Fruit fly (Drosophila melanogaster) whole organism, embryonic: ENCODE measurements around the gene Gmap.

Experiments used
- Ada2b ChIP-seq: fragments of 200-800 bp; sonication (Bioruptor generic); IDR thresholded peaks from 2 replicates; pipeline ENCODE4 v1.3.6; 2022; ENCODE audit warnings: missing biosample characterization, missing genetic modification characterization
- Asciz ChIP-seq: fragments of 200-800 bp; sonication (Bioruptor generic); optimal IDR thresholded peaks from 2 replicates; lab custom pipeline; 2017; ENCODE audit warnings: missing biosample characterization, mild to moderate bottlenecking, missing genetic modification characterization, missing genetic modification reagents
- Atf6 ChIP-seq: fragments of 200-800 bp; sonication (Bioruptor generic); IDR thresholded peaks from 2 replicates; pipeline ENCODE4 v1.3.6; 2022; ENCODE audit warnings: missing biosample characterization, missing genetic modification characterization
- CG10147 ChIP-seq: fragments of 200-800 bp; sonication (Bioruptor generic); optimal IDR thresholded peaks from 2 replicates; lab custom pipeline; 2019; ENCODE audit warnings: missing biosample characterization, mild to moderate bottlenecking, missing genetic modification characterization, moderate library complexity
- CG12236 ChIP-seq: fragments of 200-800 bp; sonication (Bioruptor generic); optimal IDR thresholded peaks from 2 replicates; lab custom pipeline; 2016; ENCODE audit warnings: missing biosample characterization, missing genetic modification characterization
- CG12744 ChIP-seq: fragments of 200-800 bp; sonication (Bioruptor generic); optimal IDR thresholded peaks from 2 replicates; lab custom pipeline; 2016; ENCODE audit warnings: missing biosample characterization, missing genetic modification characterization
- CG13287 ChIP-seq: fragments of 200-800 bp; sonication (Bioruptor generic); IDR thresholded peaks from 2 replicates; pipeline ENCODE4 v1.3.6; 2022; ENCODE audit warnings: missing biosample characterization, missing genetic modification characterization; ENCODE audit not compliant: partially characterized antibody
- CG13424 ChIP-seq: fragments of 200-800 bp; sonication (Bioruptor generic); optimal IDR thresholded peaks from 2 replicates; lab custom pipeline; 2019; ENCODE audit warnings: missing biosample characterization, mild to moderate bottlenecking, missing genetic modification characterization, moderate library complexity
- CG14710 ChIP-seq: fragments of 200-800 bp; sonication (Bioruptor generic); optimal IDR thresholded peaks from 3 replicates; lab custom pipeline; 2019; ENCODE audit warnings: missing biosample characterization, mild to moderate bottlenecking, missing genetic modification characterization, moderate library complexity
- CG15269 ChIP-seq: fragments of 200-800 bp; sonication (Bioruptor generic); optimal IDR thresholded peaks from 2 replicates; lab custom pipeline; 2018; ENCODE audit warnings: missing biosample characterization, mild to moderate bottlenecking, missing genetic modification characterization, moderate library complexity
- CG17612 ChIP-seq: fragments of 200-800 bp; sonication (Bioruptor generic); IDR thresholded peaks from 2 replicates; pipeline ENCODE4 v1.3.6; 2022; ENCODE audit warnings: missing biosample characterization, missing genetic modification characterization
- CG18262 ChIP-seq: fragments of 200-800 bp; optimal IDR thresholded peaks from 3 replicates; lab custom pipeline; 2019; ENCODE audit warnings: missing biosample characterization, mild to moderate bottlenecking, missing genetic modification characterization, moderate library complexity
- CG18764 ChIP-seq: fragments of 200-800 bp; sonication (Bioruptor generic); optimal IDR thresholded peaks from 3 replicates; lab custom pipeline; 2016; ENCODE audit warnings: missing biosample characterization, missing genetic modification characterization
- CG2202 ChIP-seq: fragments of 200-800 bp; sonication (Bioruptor generic); optimal IDR thresholded peaks from 2 replicates; lab custom pipeline; 2018; ENCODE audit warnings: missing biosample characterization, mild to moderate bottlenecking, missing genetic modification characterization
- CG32767 ChIP-seq: fragments of 200-800 bp; sonication (Bioruptor generic); IDR thresholded peaks from 2 replicates; pipeline ENCODE4 v1.3.6; 2022; ENCODE audit warnings: missing biosample characterization, missing genetic modification characterization
- CG3726 ChIP-seq: fragments of 200-800 bp; sonication (Bioruptor generic); IDR thresholded peaks from 3 replicates; pipeline ENCODE4, ENCODE4 v1.3.6; 2022; ENCODE audit warnings: missing biosample characterization, missing genetic modification characterization
- CG3838 ChIP-seq: fragments of 200-800 bp; sonication (Bioruptor generic); optimal IDR thresholded peaks from 3 replicates; lab custom pipeline; 2016; ENCODE audit warnings: missing biosample characterization, missing genetic modification characterization
- CG4424 ChIP-seq: fragments of 200-800 bp; sonication (Bioruptor generic); optimal IDR thresholded peaks from 3 replicates; lab custom pipeline; 2016; ENCODE audit warnings: missing biosample characterization, missing genetic modification characterization
- CG9876 ChIP-seq: fragments of 200-800 bp; sonication (Bioruptor generic); optimal IDR thresholded peaks from 2 replicates; lab custom pipeline; 2016; ENCODE audit warnings: missing biosample characterization, missing genetic modification characterization
- Dad ChIP-seq: fragments of 200-800 bp; sonication (Bioruptor generic); optimal IDR thresholded peaks from 3 replicates; lab custom pipeline; 2016; ENCODE audit warnings: missing biosample characterization, missing genetic modification characterization
- Dbx ChIP-seq: fragments of 200-800 bp; sonication (Bioruptor generic); IDR thresholded peaks from 3 replicates; pipeline ENCODE4 v1.3.6; 2022; ENCODE audit warnings: missing biosample characterization, missing genetic modification characterization
- Fer1 ChIP-seq: fragments of 200-800 bp; sonication (Bioruptor generic); optimal IDR thresholded peaks from 2 replicates; lab custom pipeline; 2017; ENCODE audit warnings: missing biosample characterization, mild to moderate bottlenecking, missing genetic modification characterization
- H2.0 ChIP-seq: fragments of 200-800 bp; sonication (Bioruptor generic); IDR thresholded peaks from 2 replicates; pipeline ENCODE4 v1.3.6; 2022; ENCODE audit warnings: missing biosample characterization, missing genetic modification characterization
- Hand ChIP-seq: fragments of 200-800 bp; sonication (Bioruptor generic); optimal IDR thresholded peaks from 2 replicates; lab custom pipeline; 2017; ENCODE audit warnings: mild to moderate bottlenecking, missing biosample characterization, missing genetic modification reagents, missing genetic modification characterization
- HmgD ChIP-seq: fragments of 200-800 bp; sonication (Bioruptor generic); optimal IDR thresholded peaks from 3 replicates; lab custom pipeline; 2016; ENCODE audit warnings: missing biosample characterization, missing genetic modification characterization
- Hmr ChIP-seq: fragments of 200-800 bp; sonication (Bioruptor generic); optimal IDR thresholded peaks from 3 replicates; lab custom pipeline; 2017; ENCODE audit warnings: mild to moderate bottlenecking, missing biosample characterization, missing genetic modification reagents, missing genetic modification characterization
- MTF-1 ChIP-seq: fragments of 200-800 bp; sonication (Bioruptor generic); optimal IDR thresholded peaks from 2 replicates; lab custom pipeline; 2018; ENCODE audit warnings: missing biosample characterization, mild to moderate bottlenecking, missing genetic modification characterization, borderline replicate concordance
- Opbp ChIP-seq: fragments of 200-800 bp; sonication (Bioruptor generic); IDR thresholded peaks from 3 replicates; pipeline ENCODE4 v1.3.6; 2022; ENCODE audit warnings: missing biosample characterization, missing genetic modification characterization; ENCODE audit not compliant: partially characterized antibody
- Rx ChIP-seq: fragments of 200-800 bp; sonication (Bioruptor generic); IDR thresholded peaks from 2 replicates; pipeline ENCODE4 v1.3.6; 2022; ENCODE audit warnings: missing biosample characterization, missing genetic modification characterization
- Spps ChIP-seq: fragments of 200-800 bp; sonication (Bioruptor generic); optimal IDR thresholded peaks from 2 replicates; lab custom pipeline; 2018; ENCODE audit warnings: missing biosample characterization, mild to moderate bottlenecking, missing genetic modification characterization
- Trl ChIP-seq, 3 experiments: fragments of >200 bp in 2 of 3; fragments of 200-800 bp in 1 of 3; sonication (Bioruptor generic) in 1 of 3; optimal IDR thresholded peaks; 2 replicates in 1 of 3; 3 replicates in 2 of 3; lab custom pipeline; 2016 to 2017; ENCODE audit warnings: missing biosample characterization in 1 of 3, missing genetic modification characterization in 1 of 3
- caup ChIP-seq: fragments of 200-800 bp; sonication (Bioruptor generic); optimal IDR thresholded peaks from 3 replicates; lab custom pipeline; 2017; ENCODE audit warnings: missing biosample characterization, mild to moderate bottlenecking, missing genetic modification characterization, moderate library complexity; ENCODE audit not compliant: severe bottlenecking
- fru ChIP-seq: fragments of >200 bp; optimal IDR thresholded peaks from 2 replicates; lab custom pipeline; 2017
- gfzf ChIP-seq: fragments of 200-800 bp; sonication (Bioruptor generic); optimal IDR thresholded peaks from 2 replicates; lab custom pipeline; 2016; ENCODE audit warnings: missing biosample characterization, mild to moderate bottlenecking, missing genetic modification characterization, moderate library complexity
- grn ChIP-seq: fragments of 200-800 bp; sonication (Bioruptor generic); optimal IDR thresholded peaks from 3 replicates; lab custom pipeline; 2017; ENCODE audit warnings: missing biosample characterization, missing genetic modification characterization
- gro ChIP-seq: fragments of 200-800 bp; sonication (Bioruptor generic); optimal IDR thresholded peaks from 2 replicates; lab custom pipeline; 2016; ENCODE audit warnings: missing biosample characterization, missing genetic modification characterization
- gsb ChIP-seq: fragments of 200-800 bp; sonication (Bioruptor generic); IDR thresholded peaks from 2 replicates; pipeline ENCODE4 v1.3.6; 2022; ENCODE audit warnings: missing biosample characterization, missing genetic modification characterization
- jumu ChIP-seq: fragments of 200-800 bp; sonication (Bioruptor generic); optimal IDR thresholded peaks from 3 replicates; lab custom pipeline; 2016; ENCODE audit warnings: missing biosample characterization, missing genetic modification characterization
- luna ChIP-seq: fragments of 200-800 bp; sonication (Bioruptor generic); optimal IDR thresholded peaks from 2 replicates; lab custom pipeline; 2016; ENCODE audit warnings: missing biosample characterization, missing genetic modification characterization
- p53 ChIP-seq: fragments of 200-800 bp; sonication (Bioruptor generic); optimal IDR thresholded peaks from 2 replicates; lab custom pipeline; 2016; ENCODE audit warnings: missing biosample characterization, missing genetic modification characterization
- pros ChIP-seq: fragments of 200-800 bp; sonication (Bioruptor generic); optimal IDR thresholded peaks from 3 replicates; lab custom pipeline; 2019; ENCODE audit warnings: missing biosample characterization, mild to moderate bottlenecking, missing genetic modification characterization, moderate library complexity
- seq ChIP-seq: fragments of 200-800 bp; sonication (Bioruptor generic); IDR thresholded peaks from 2 replicates; pipeline ENCODE4 v1.3.6; 2022; ENCODE audit warnings: missing biosample characterization, missing genetic modification characterization
- tap ChIP-seq: fragments of 200-800 bp; optimal IDR thresholded peaks from 3 replicates; lab custom pipeline; 2019; ENCODE audit warnings: missing biosample characterization, mild to moderate bottlenecking, missing genetic modification characterization, moderate library complexity
- tin ChIP-seq: fragments of 200-800 bp; sonication (Bioruptor generic); optimal IDR thresholded peaks from 3 replicates; lab custom pipeline; 2016; ENCODE audit warnings: missing biosample characterization, missing genetic modification characterization
- tio ChIP-seq: fragments of 200-800 bp; sonication (Bioruptor generic); optimal IDR thresholded peaks from 2 replicates; lab custom pipeline; 2017; ENCODE audit warnings: missing biosample characterization, missing genetic modification characterization, inconsistent platforms
- toy ChIP-seq: fragments of 200-800 bp; sonication (Bioruptor generic); IDR thresholded peaks from 2 replicates; pipeline ENCODE4 v1.3.6; 2022; ENCODE audit warnings: missing biosample characterization, missing genetic modification characterization
- twi ChIP-seq: fragments of 200-800 bp; optimal IDR thresholded peaks from 2 replicates; lab custom pipeline; 2019; ENCODE audit warnings: missing biosample characterization, mild to moderate bottlenecking, missing genetic modification characterization, moderate library complexity
- unpg ChIP-seq: fragments of 200-800 bp; sonication (Bioruptor generic); optimal IDR thresholded peaks from 3 replicates; lab custom pipeline; 2018; ENCODE audit warnings: missing biosample characterization, mild to moderate bottlenecking, missing genetic modification characterization, moderate library complexity
- wek ChIP-seq: fragments of 200-800 bp; sonication (Bioruptor generic); optimal IDR thresholded peaks from 3 replicates; lab custom pipeline; 2018; ENCODE audit warnings: missing biosample characterization, mild to moderate bottlenecking, missing genetic modification characterization, moderate library complexity
- zen ChIP-seq: fragments of 200-800 bp; sonication (Bioruptor generic); optimal IDR thresholded peaks from 3 replicates; lab custom pipeline; 2018; ENCODE audit warnings: missing biosample characterization, mild to moderate bottlenecking, missing genetic modification characterization, moderate library complexity

Gene Gmap

dm6 chrX:15554256-15554678, 67.5 kb downstream of the Gmap start, which contains the start of gene Ac13E (continued):
- TF ChIP-seq gsb, result peak; percentile 82
- TF ChIP-seq Rx, result peak; percentile 64; the same call in 1 of the 2 replicates
- TF ChIP-seq CG15269 (tag; lab: Kevin White, UChicago), result peak; percentile 93
- peak; percentile 88 for TF ChIP-seq CG32767 (GFP tag; lab: Robert Waterston, UW)
- TF ChIP-seq tin (GFP tag; lab: Kevin White, UChicago), result peak; percentile 91
- peak; percentile 73 for TF ChIP-seq wek (GFP tag; lab: Kevin White, UChicago)
- TF ChIP-seq CG12744 (GFP tag; lab: Kevin White, UChicago), result peak; percentile 78
- TF ChIP-seq CG10147 (GFP tag; lab: Kevin White, UChicago), result peak; percentile 81
- TF ChIP-seq toy (GFP tag; lab: Robert Waterston, UW), result peak; percentile 59; the same call in 1 of the 2 replicates
- peak; percentile 72 for TF ChIP-seq CG3726 (GFP tag; lab: Robert Waterston, UW)
- peak; percentile 82 for TF ChIP-seq CG18764 (GFP tag; lab: Kevin White, UChicago)
- TF ChIP-seq Atf6 (GFP tag; lab: Robert Waterston, UW), result peak; percentile 86; the same call in 1 of the 2 replicates
- TF ChIP-seq jumu, result peak; percentile 80
- peak; percentile 90 for TF ChIP-seq Dbx
- TF ChIP-seq twi, result peak; percentile 77
- TF ChIP-seq Hmr, result peak; percentile 94
- peak; percentile 86 for TF ChIP-seq CG14710 (tag; lab: Kevin White, UChicago)
- peak; percentile 94 for TF ChIP-seq Fer1
- TF ChIP-seq tap (tag; lab: Kevin White, UChicago), result peak; percentile 79
- peak; percentile 43 for TF ChIP-seq CG3838 (GFP tag; lab: Kevin White, UChicago)
- TF ChIP-seq unpg (GFP tag; lab: Kevin White, UChicago), result peak; percentile 92
- peak; percentile 86 for TF ChIP-seq tio (GFP tag; lab: Kevin White, UChicago)
- TF ChIP-seq CG13287, result peak; percentile 58
- TF ChIP-seq fru (lab: Kevin White, UChicago), result no peak
- TF ChIP-seq luna (GFP tag; lab: Kevin White, UChicago), result no peak
- no peak for TF ChIP-seq HmgD (GFP tag; lab: Kevin White, UChicago)
- peak; percentile 32; the same call in 1 of the 3 replicates for TF ChIP-seq Opbp (GFP tag; lab: Robert Waterston, UW)
- peak; percentile 44 for TF ChIP-seq pros (GFP tag; lab: Kevin White, UChicago)
- peak; percentile 57 for TF ChIP-seq CG12236 (GFP tag; lab: Kevin White, UChicago)
- TF ChIP-seq Dad, result peak; percentile 75
- TF ChIP-seq Hand, result peak; percentile 81
- TF ChIP-seq seq (GFP tag; lab: Robert Waterston, UW), result peak; percentile 85
- peak; percentile 28 for TF ChIP-seq CG9876 (GFP tag; lab: Kevin White, UChicago)
- TF ChIP-seq grn (GFP tag; lab: Kevin White, UChicago), result peak; percentile 34
- peak; percentile 57 for TF ChIP-seq MTF-1 (GFP tag; lab: Kevin White, UChicago)
- peak; percentile 83 for TF ChIP-seq zen (tag; lab: Kevin White, UChicago)
- TF ChIP-seq Asciz (GFP tag; lab: Kevin White, UChicago), result peak; percentile 69
- no peak for TF ChIP-seq Trl (optimal IDR thresholded peaks at IDR 0.05; lab: Kevin White, UChicago)
- TF ChIP-seq Trl (GFP tag; optimal IDR thresholded peaks at IDR 0.05; lab: Kevin White, UChicago), result peak; percentile 67
- TF ChIP-seq CG13424 (tag; lab: Kevin White, UChicago), result peak; percentile 91
- TF ChIP-seq Ada2b, result peak; percentile 82
- TF ChIP-seq gro (GFP tag; lab: Kevin White, UChicago), result peak; percentile 83
- peak; percentile 93 for TF ChIP-seq CG18262
- TF ChIP-seq H2.0 (GFP tag; lab: Robert Waterston, UW), result peak; percentile 82
- TF ChIP-seq CG4424, result peak; percentile 91
- peak; percentile 20 for TF ChIP-seq p53 (GFP tag; lab: Kevin White, UChicago)
- TF ChIP-seq caup, result peak; percentile 90
- peak; percentile 83 for TF ChIP-seq Spps (tag; lab: Kevin White, UChicago)
- TF ChIP-seq CG17612 (GFP tag; lab: Robert Waterston, UW), result 0 out of 2 replicates have a peak, but pooled peaks have one; percentile 56
- TF ChIP-seq gfzf (GFP tag; lab: Kevin White, UChicago), result no peak
- peak; percentile 90 for TF ChIP-seq CG2202 (tag; lab: Kevin White, UChicago)
